Fruit fly (Drosophila melanogaster) whole organism, embryonic: ENCODE results near the gene sunn.

Experiments
- Aef1 ChIP-seq: fragments of 200-800 bp; sonication (Bioruptor generic); IDR thresholded peaks from 3 replicates; pipeline ENCODE4 v1.3.6; 2022; ENCODE audit warnings: missing biosample characterization, missing genetic modification characterization
- B-H1 ChIP-seq: fragments of 200-800 bp; sonication (Bioruptor generic); IDR thresholded peaks from 3 replicates; pipeline ENCODE4 v1.3.6; 2022; ENCODE audit warnings: missing biosample characterization, missing genetic modification characterization
- CG10543 ChIP-seq: fragments of 200-800 bp; sonication (Bioruptor generic); optimal IDR thresholded peaks from 3 replicates; lab custom pipeline; 2017; ENCODE audit warnings: missing biosample characterization, mild to moderate bottlenecking, missing genetic modification characterization, moderate library complexity
- CG11504 ChIP-seq: fragments of 200-800 bp; sonication (Bioruptor generic); optimal IDR thresholded peaks from 3 replicates; lab custom pipeline; 2019; ENCODE audit warnings: missing biosample characterization, mild to moderate bottlenecking, missing genetic modification characterization, moderate library complexity
- CG12155 ChIP-seq: fragments of 200-800 bp; sonication (Bioruptor generic); optimal IDR thresholded peaks from 3 replicates; lab custom pipeline; 2016; ENCODE audit warnings: missing biosample characterization, missing genetic modification characterization
- CG12391 ChIP-seq: fragments of 200-800 bp; sonication (Bioruptor generic); optimal IDR thresholded peaks from 3 replicates; lab custom pipeline; 2018; ENCODE audit warnings: missing biosample characterization, mild to moderate bottlenecking, missing genetic modification characterization, moderate library complexity
- CG12942 ChIP-seq: fragments of 200-800 bp; sonication (Bioruptor generic); optimal IDR thresholded peaks from 3 replicates; lab custom pipeline; 2016; ENCODE audit warnings: missing biosample characterization, missing genetic modification characterization
- CG13775 ChIP-seq: fragments of 200-800 bp; sonication (Bioruptor generic); optimal IDR thresholded peaks from 3 replicates; lab custom pipeline; 2017; ENCODE audit warnings: missing biosample characterization, mild to moderate bottlenecking, missing genetic modification characterization
- CG14965 ChIP-seq: fragments of 200-800 bp; sonication (Bioruptor generic); optimal IDR thresholded peaks from 2 replicates; lab custom pipeline; 2016; ENCODE audit warnings: missing biosample characterization, missing genetic modification characterization, borderline replicate concordance
- CG15269 ChIP-seq: fragments of 200-800 bp; sonication (Bioruptor generic); optimal IDR thresholded peaks from 2 replicates; lab custom pipeline; 2018; ENCODE audit warnings: missing biosample characterization, mild to moderate bottlenecking, missing genetic modification characterization, moderate library complexity
- CG17359 ChIP-seq: fragments of 200-800 bp; sonication (Bioruptor generic); optimal IDR thresholded peaks from 3 replicates; lab custom pipeline; 2018; ENCODE audit warnings: missing biosample characterization, mild to moderate bottlenecking, missing genetic modification characterization, moderate library complexity
- CG17829 ChIP-seq: fragments of 200-800 bp; optimal IDR thresholded peaks from 2 replicates; lab custom pipeline; 2019; ENCODE audit warnings: missing biosample characterization, mild to moderate bottlenecking, missing genetic modification characterization, moderate library complexity
- CG2116 ChIP-seq: fragments of 200-800 bp; sonication (Bioruptor generic); optimal IDR thresholded peaks from 3 replicates; lab custom pipeline; 2018; ENCODE audit warnings: missing biosample characterization, mild to moderate bottlenecking, missing genetic modification characterization
- CG2202 ChIP-seq: fragments of 200-800 bp; sonication (Bioruptor generic); optimal IDR thresholded peaks from 2 replicates; lab custom pipeline; 2018; ENCODE audit warnings: missing biosample characterization, mild to moderate bottlenecking, missing genetic modification characterization
- CG3163 ChIP-seq: fragments of 200-800 bp; sonication (Bioruptor generic); optimal IDR thresholded peaks from 3 replicates; lab custom pipeline; 2016; ENCODE audit warnings: missing biosample characterization, missing genetic modification characterization
- CG34224 ChIP-seq: fragments of 200-800 bp; sonication (Bioruptor generic); IDR thresholded peaks from 3 replicates; pipeline ENCODE4 v1.3.6; 2022; ENCODE audit warnings: missing biosample characterization, missing genetic modification characterization; ENCODE audit not compliant: partially characterized antibody
- CG4707 ChIP-seq: fragments of 200-800 bp; sonication (Bioruptor generic); optimal IDR thresholded peaks from 2 replicates; lab custom pipeline; 2018; ENCODE audit warnings: missing biosample characterization, mild to moderate bottlenecking, missing genetic modification characterization, moderate library complexity
- CG6813 ChIP-seq: fragments of 200-800 bp; sonication (Bioruptor generic); optimal IDR thresholded peaks from 2 replicates; lab custom pipeline; 2017; ENCODE audit warnings: missing biosample characterization, missing genetic modification characterization, mild to moderate bottlenecking, moderate library complexity, missing genetic modification reagents
- CG6854 ChIP-seq: fragments of 200-800 bp; sonication (Bioruptor generic); optimal IDR thresholded peaks from 3 replicates; lab custom pipeline; 2017; ENCODE audit warnings: missing biosample characterization, mild to moderate bottlenecking, missing genetic modification characterization
- CG7357 ChIP-seq: fragments of 200-800 bp; sonication (Bioruptor generic); IDR thresholded peaks from 3 replicates; pipeline ENCODE4 v1.3.6; 2022; ENCODE audit warnings: missing biosample characterization, missing genetic modification characterization
- CG8290 ChIP-seq, 3 experiments: fragments of 200-800 bp; sonication (Bioruptor generic); optimal IDR thresholded peaks; 2 replicates each; lab custom pipeline; 2016 to 2019; ENCODE audit warnings: missing biosample characterization in 3 of 3, missing genetic modification characterization in 3 of 3, mild to moderate bottlenecking in 2 of 3, moderate library complexity in 1 of 3
- HHEX ChIP-seq: fragments of 200-800 bp; sonication (Bioruptor generic); optimal IDR thresholded peaks from 3 replicates; lab custom pipeline; 2017; ENCODE audit warnings: missing biosample characterization, mild to moderate bottlenecking, missing genetic modification characterization, missing genetic modification reagents
- HLH4C ChIP-seq: fragments of 200-800 bp; sonication (Bioruptor generic); IDR thresholded peaks from 3 replicates; pipeline ENCODE4 v1.3.6; 2022; ENCODE audit warnings: missing biosample characterization, missing genetic modification characterization; ENCODE audit not compliant: partially characterized antibody
- Hmr ChIP-seq: fragments of 200-800 bp; sonication (Bioruptor generic); optimal IDR thresholded peaks from 3 replicates; lab custom pipeline; 2017; ENCODE audit warnings: mild to moderate bottlenecking, missing biosample characterization, missing genetic modification reagents, missing genetic modification characterization
- Hsf ChIP-seq: fragments of 200-800 bp; sonication (Bioruptor generic); optimal IDR thresholded peaks from 3 replicates; lab custom pipeline; 2016; ENCODE audit warnings: missing biosample characterization, missing genetic modification characterization
- Lhr ChIP-seq: fragments of 200-800 bp; sonication (Bioruptor generic); optimal IDR thresholded peaks from 3 replicates; lab custom pipeline; 2017; ENCODE audit warnings: mild to moderate bottlenecking, missing biosample characterization, missing genetic modification reagents, missing genetic modification characterization
- Lim3 ChIP-seq: fragments of 200-800 bp; sonication (Bioruptor generic); IDR thresholded peaks from 2 replicates; pipeline ENCODE4 v1.3.6; 2022; ENCODE audit warnings: missing biosample characterization, missing genetic modification characterization
- Rfx ChIP-seq: fragments of 200-800 bp; sonication (Bioruptor generic); IDR thresholded peaks from 2 replicates; pipeline ENCODE4 v1.3.6; 2022; ENCODE audit warnings: missing biosample characterization, missing genetic modification characterization
- Sry-β ChIP-seq: fragments of 200-800 bp; sonication (Bioruptor generic); optimal IDR thresholded peaks from 2 replicates; lab custom pipeline; 2018; ENCODE audit warnings: missing biosample characterization, mild to moderate bottlenecking, missing genetic modification characterization, moderate library complexity
- al ChIP-seq: fragments of 200-800 bp; sonication (Bioruptor generic); IDR thresholded peaks from 2 replicates; pipeline ENCODE4 v1.3.6; 2022; ENCODE audit warnings: missing biosample characterization, missing genetic modification characterization
- bowl ChIP-seq: fragments of 200-800 bp; sonication (Bioruptor generic); IDR thresholded peaks from 2 replicates; pipeline ENCODE4 v1.3.6; 2022; ENCODE audit warnings: missing biosample characterization, missing genetic modification characterization
- cato ChIP-seq: fragments of 200-800 bp; sonication (Bioruptor generic); optimal IDR thresholded peaks from 2 replicates; lab custom pipeline; 2016; ENCODE audit warnings: missing biosample characterization, missing genetic modification characterization, borderline replicate concordance
- ems ChIP-seq: fragments of 200-800 bp; sonication (Bioruptor generic); optimal IDR thresholded peaks from 3 replicates; lab custom pipeline; 2016; ENCODE audit warnings: missing biosample characterization, missing genetic modification characterization
- en ChIP-seq: fragments of 200-800 bp; sonication (Bioruptor generic); optimal IDR thresholded peaks from 2 replicates; lab custom pipeline; 2016; ENCODE audit warnings: missing biosample characterization, missing genetic modification characterization
- eve ChIP-seq, 2 experiments: fragments of >200 bp; optimal IDR thresholded peaks; 2 replicates each; lab custom pipeline; 2017; ENCODE audit warnings: missing biosample characterization in 2 of 2, missing genetic modification characterization in 2 of 2
- fd96Cb ChIP-seq: fragments of 200-800 bp; sonication (Bioruptor generic); optimal IDR thresholded peaks from 2 replicates; lab custom pipeline; 2018; ENCODE audit warnings: missing biosample characterization, mild to moderate bottlenecking, missing genetic modification characterization, moderate library complexity
- grau ChIP-seq: fragments of 200-800 bp; optimal IDR thresholded peaks from 3 replicates; lab custom pipeline; 2019; ENCODE audit warnings: missing biosample characterization, mild to moderate bottlenecking, missing genetic modification characterization, moderate library complexity
- grn ChIP-seq: fragments of 200-800 bp; sonication (Bioruptor generic); optimal IDR thresholded peaks from 3 replicates; lab custom pipeline; 2017; ENCODE audit warnings: missing biosample characterization, missing genetic modification characterization
- hth ChIP-seq: fragments of >200 bp; optimal IDR thresholded peaks from 2 replicates; lab custom pipeline; 2017; ENCODE audit warnings: inconsistent platforms
- nau ChIP-seq: fragments of 200-800 bp; sonication (Bioruptor generic); optimal IDR thresholded peaks from 3 replicates; lab custom pipeline; 2017; ENCODE audit warnings: missing biosample characterization, mild to moderate bottlenecking, missing genetic modification characterization, missing genetic modification reagents
- nerfin-1 ChIP-seq: fragments of 200-800 bp; sonication (Bioruptor generic); optimal IDR thresholded peaks from 3 replicates; lab custom pipeline; 2019; ENCODE audit warnings: missing biosample characterization, mild to moderate bottlenecking, missing genetic modification characterization, moderate library complexity
- otp ChIP-seq: fragments of 200-800 bp; sonication (Bioruptor generic); IDR thresholded peaks from 3 replicates; pipeline ENCODE4, ENCODE4 v1.3.6; 2022; ENCODE audit warnings: missing biosample characterization, missing genetic modification characterization
- pb ChIP-seq: fragments of 200-800 bp; sonication (Bioruptor generic); optimal IDR thresholded peaks from 3 replicates; lab custom pipeline; 2016; ENCODE audit warnings: missing biosample characterization, missing genetic modification characterization
- pho ChIP-seq: fragments of 200-800 bp; sonication (Bioruptor generic); optimal IDR thresholded peaks from 2 replicates; lab custom pipeline; 2016; ENCODE audit warnings: missing biosample characterization, missing genetic modification characterization
- scrt ChIP-seq: fragments of 200-800 bp; sonication (Bioruptor generic); optimal IDR thresholded peaks from 2 replicates; lab custom pipeline; 2018; ENCODE audit warnings: missing biosample characterization, mild to moderate bottlenecking, missing genetic modification characterization, moderate library complexity
- sima ChIP-seq: fragments of 200-800 bp; sonication (Bioruptor generic); optimal IDR thresholded peaks from 2 replicates; lab custom pipeline; 2016; ENCODE audit warnings: missing biosample characterization, missing genetic modification characterization
- stwl ChIP-seq: fragments of 200-800 bp; sonication (Bioruptor generic); optimal IDR thresholded peaks from 3 replicates; lab custom pipeline; 2018; ENCODE audit warnings: missing biosample characterization, mild to moderate bottlenecking, missing genetic modification characterization, moderate library complexity
- tup ChIP-seq: fragments of 200-800 bp; sonication (Bioruptor generic); optimal IDR thresholded peaks from 2 replicates; lab custom pipeline; 2016; ENCODE audit warnings: missing biosample characterization, mild to moderate bottlenecking, missing genetic modification characterization, moderate library complexity

sunn gene

dm6 chr3L:11683819-11684521 is 44.2 kb upstream of the sunn start, which contains the start of gene Sugb (continued):
- TF ChIP-seq CG12155 (GFP tag; lab: Kevin White, UChicago) (peak; percentile 71), al (GFP tag; lab: Robert Waterston, UW) (peak; percentile 58), stwl (no peak), CG10543 (peak; percentile 40), Sry-β (no peak), tup (GFP tag; lab: Kevin White, UChicago) (peak; percentile 7), ems (GFP tag; lab: Kevin White, UChicago) (peak; percentile 85), Lhr (GFP tag; lab: Kevin White, UChicago) (peak; percentile 27), fd96Cb (tag; lab: Kevin White, UChicago) (no peak), CG12391 (peak; percentile 69), Rfx (GFP tag; lab: Robert Waterston, UW) (peak; percentile 87; the same call in 1 of the 2 replicates), sima (no peak), nerfin-1 (tag; lab: Kevin White, UChicago) (no peak), pho (GFP tag; lab: Kevin White, UChicago) (peak; percentile 76), CG3163 (GFP tag; lab: Kevin White, UChicago) (peak; percentile 55), otp (GFP tag; lab: Robert Waterston, UW) (no peak), CG14965 (GFP tag; lab: Kevin White, UChicago) (no peak), CG2116 (GFP tag; lab: Kevin White, UChicago) (peak; percentile 38), CG6854 (GFP tag; lab: Kevin White, UChicago) (peak; percentile 66), hth (lab: Kevin White, UChicago) (no peak), HLH4C (GFP tag; lab: Robert Waterston, UW) (no peak; the same call in 2 of the 3 replicates), CG8290 (GFP tag; optimal IDR thresholded peaks at IDR 0.05; lab: Kevin White, UChicago) (peak; percentile 14), CG8290 (tag; optimal IDR thresholded peaks at IDR 0.05; lab: Kevin White, UChicago) (peak in 1 of 2 experiments; percentile 37), CG2202 (tag; lab: Kevin White, UChicago) (peak; percentile 9), grn (GFP tag; lab: Kevin White, UChicago) (no peak), en (peak; percentile 3), CG13775 (GFP tag; lab: Kevin White, UChicago) (peak; percentile 63), Hmr (peak; percentile 71), nau (GFP tag; lab: Kevin White, UChicago) (peak; percentile 44), eve (GFP tag; optimal IDR thresholded peaks at IDR 0.05; lab: Kevin White, UChicago) (no peak), cato (GFP tag; lab: Kevin White, UChicago) (no peak), Hsf (GFP tag; lab: Kevin White, UChicago) (peak; percentile 70), bowl (GFP tag; lab: Robert Waterston, UW) (no peak), CG12942 (GFP tag; lab: Kevin White, UChicago) (peak; percentile 16), B-H1 (GFP tag; lab: Robert Waterston, UW) (no peak), scrt (GFP tag; lab: Kevin White, UChicago) (peak; percentile 39), CG11504 (tag; lab: Kevin White, UChicago) (peak; percentile 66), pb (GFP tag; lab: Kevin White, UChicago) (peak; percentile 47), CG17359 (tag; lab: Kevin White, UChicago) (peak; percentile 56), CG17829 (tag; lab: Kevin White, UChicago) (peak; percentile 58), CG6813 (GFP tag; lab: Kevin White, UChicago) (peak; percentile 42), CG34224 (GFP tag; lab: Robert Waterston, UW) (peak; percentile 72), Lim3 (GFP tag; lab: Robert Waterston, UW) (no peak), HHEX (peak; percentile 9), CG7357 (GFP tag; lab: Robert Waterston, UW) (no peak; the same call in 2 of the 3 replicates), Aef1 (GFP tag; lab: Robert Waterston, UW) (peak; percentile 18; the same call in 1 of the 3 replicates), grau (tag; lab: Kevin White, UChicago) (peak; percentile 63), CG15269 (peak; percentile 73), CG4707 (GFP tag; lab: Kevin White, UChicago) (no peak)
